Comparison of ENCODE assay signal across 1 fruit fly cellular context in genomic region chr3R:31405277-31406207, dm6.
TF ChIP-seq lines count a peak whose summit lies in the region.

TSS of gene PNPase (minus strand) at chr3R:31405452.

TF ChIP-seq in whole organism, embryonic, 481 proteins besides CTCF, POLR2A, EP300 and RAD21 (continued from another document):
- TF ChIP-seq sd (tag; optimal IDR thresholded peaks at IDR 0.05; lab: Kevin White, UChicago) (peak; percentile 12), CG3407 (GFP tag; optimal IDR thresholded peaks at IDR 0.05; lab: Kevin White, UChicago) (no peak), CG13624 (GFP tag; optimal IDR thresholded peaks at IDR 0.05; lab: Kevin White, UChicago) (no peak), dmrt11E (tag; optimal IDR thresholded peaks at IDR 0.05; lab: Kevin White, UChicago) (no peak), CG13894 (tag; optimal IDR thresholded peaks at IDR 0.05; lab: Kevin White, UChicago) (peak; percentile 19), CG30020 (tag; optimal IDR thresholded peaks at IDR 0.05; lab: Kevin White, UChicago) (no peak), Nf-YB (GFP tag; optimal IDR thresholded peaks at IDR 0.05; lab: Kevin White, UChicago) (no peak), klu (GFP tag; IDR thresholded peaks at IDR 0.05; lab: Robert Waterston, UW) (no peak), CG12659 (GFP tag; optimal IDR thresholded peaks at IDR 0.05; lab: Kevin White, UChicago) (no peak), Atf-2 (GFP tag; optimal IDR thresholded peaks at IDR 0.05; lab: Kevin White, UChicago) (no peak), tin (GFP tag; optimal IDR thresholded peaks at IDR 0.05; lab: Kevin White, UChicago) (no peak), Atf6 (GFP tag; IDR thresholded peaks at IDR 0.05; lab: Robert Waterston, UW) (no peak), CG9932 (GFP tag; IDR thresholded peaks at IDR 0.05; lab: Robert Waterston, UW) (no peak), chif (GFP tag; optimal IDR thresholded peaks at IDR 0.05; lab: Kevin White, UChicago) (no peak), CG9797 (GFP tag; optimal IDR thresholded peaks at IDR 0.05; lab: Kevin White, UChicago) (peak; percentile 16), stc (GFP tag; IDR thresholded peaks at IDR 0.05; lab: Robert Waterston, UW) (no peak), Spps (tag; optimal IDR thresholded peaks at IDR 0.05; lab: Kevin White, UChicago) (peak; percentile 14), CG12071 (GFP tag; optimal IDR thresholded peaks at IDR 0.05; lab: Kevin White, UChicago) (peak; percentile 3), CG32767 (GFP tag; IDR thresholded peaks at IDR 0.05; lab: Robert Waterston, UW) (no peak), Nf-YA (GFP tag; IDR thresholded peaks at IDR 0.05; lab: Robert Waterston, UW) (no peak), E2f2 (GFP tag; IDR thresholded peaks at IDR 0.05; lab: Robert Waterston, UW) (no peak), bab2 (GFP tag; optimal IDR thresholded peaks at IDR 0.05; lab: Kevin White, UChicago) (no peak), Pdp1 (GFP tag; optimal IDR thresholded peaks at IDR 0.05; lab: Kevin White, UChicago) (no peak), Ets65A (GFP tag; lab: Kevin White, UChicago) (no peak), CG17912 (GFP tag; optimal IDR thresholded peaks at IDR 0.05; lab: Kevin White, UChicago) (no peak), CG7987 (GFP tag; optimal IDR thresholded peaks at IDR 0.05; lab: Kevin White, UChicago) (no peak), vvl (GFP tag; IDR thresholded peaks at IDR 0.05; lab: Robert Waterston, UW) (no peak), CG17328 (GFP tag; IDR thresholded peaks at IDR 0.05; lab: Robert Waterston, UW) (no peak), Optix (GFP tag; IDR thresholded peaks at IDR 0.05; lab: Robert Waterston, UW) (no peak), MBD-R2 (GFP tag; IDR thresholded peaks at IDR 0.05; lab: Robert Waterston, UW) (0 out of 2 replicates have a peak, but pooled peaks have one; percentile 18), CG10565 (GFP tag; optimal IDR thresholded peaks at IDR 0.05; lab: Kevin White, UChicago) (no peak), CG15479 (GFP tag; optimal IDR thresholded peaks at IDR 0.05; lab: Kevin White, UChicago) (peak; percentile 43), Chrac-16 (GFP tag; optimal IDR thresholded peaks at IDR 0.05; lab: Kevin White, UChicago) (no peak), CG6813 (GFP tag; optimal IDR thresholded peaks at IDR 0.05; lab: Kevin White, UChicago) (no peak), CG5953 (GFP tag; IDR thresholded peaks at IDR 0.05; lab: Robert Waterston, UW) (no peak), CG17385 (GFP tag; optimal IDR thresholded peaks at IDR 0.05; lab: Kevin White, UChicago) (peak; percentile 87), tio (GFP tag; optimal IDR thresholded peaks at IDR 0.05; lab: Kevin White, UChicago) (no peak), CG2202 (tag; optimal IDR thresholded peaks at IDR 0.05; lab: Kevin White, UChicago) (no peak), gsb (GFP tag; IDR thresholded peaks at IDR 0.05; lab: Robert Waterston, UW) (no peak), luna (GFP tag; optimal IDR thresholded peaks at IDR 0.05; lab: Kevin White, UChicago) (no peak), CG10543 (GFP tag; optimal IDR thresholded peaks at IDR 0.05; lab: Kevin White, UChicago) (no peak), CG5180 (GFP tag; optimal IDR thresholded peaks at IDR 0.05; lab: Kevin White, UChicago) (no peak), CG4820 (GFP tag; optimal IDR thresholded peaks at IDR 0.05; lab: Kevin White, UChicago) (no peak), cato (GFP tag; optimal IDR thresholded peaks at IDR 0.05; lab: Kevin White, UChicago; ENCODE audit: borderline replicate concordance) (no peak), CG1603 (tag; optimal IDR thresholded peaks at IDR 0.05; lab: Kevin White, UChicago) (no peak), CG11247 (GFP tag; IDR thresholded peaks at IDR 0.05; lab: Robert Waterston, UW) (no peak), CG9817 (tag; optimal IDR thresholded peaks at IDR 0.05; lab: Kevin White, UChicago) (no peak), nerfin-1 (tag; optimal IDR thresholded peaks at IDR 0.05; lab: Kevin White, UChicago) (no peak), CG12236 (GFP tag; optimal IDR thresholded peaks at IDR 0.05; lab: Kevin White, UChicago) (no peak), CG8281 (tag; optimal IDR thresholded peaks at IDR 0.05; lab: Kevin White, UChicago) (no peak), Lpt (GFP tag; optimal IDR thresholded peaks at IDR 0.05; lab: Kevin White, UChicago) (no peak), salm (tag; optimal IDR thresholded peaks at IDR 0.05; lab: Kevin White, UChicago) (no peak), CG14050 (GFP tag; IDR thresholded peaks at IDR 0.05; lab: Robert Waterston, UW) (no peak), prd (optimal IDR thresholded peaks at IDR 0.05; lab: Kevin White, UChicago) (no peak), prd (GFP tag; IDR thresholded peaks at IDR 0.05; lab: Robert Waterston, UW) (no peak), bsh (GFP tag; optimal IDR thresholded peaks at IDR 0.05; lab: Kevin White, UChicago) (peak in 1 of 2 experiments; percentile 24), Jarid2 (GFP tag; optimal IDR thresholded peaks at IDR 0.05; lab: Kevin White, UChicago) (peak; percentile 81), Bgb (GFP tag; IDR thresholded peaks at IDR 0.05; lab: Robert Waterston, UW; ENCODE audit: partially characterized antibody) (peak; percentile 40; the same call in 1 of the 2 replicates), Fer2 (tag; optimal IDR thresholded peaks at IDR 0.05; lab: Kevin White, UChicago) (no peak), Vsx1 (GFP tag; optimal IDR thresholded peaks at IDR 0.05; lab: Kevin White, UChicago) (no peak), HHEX (GFP tag; optimal IDR thresholded peaks at IDR 0.05; lab: Kevin White, UChicago) (no peak), CG2678 (tag; optimal IDR thresholded peaks at IDR 0.05; lab: Kevin White, UChicago) (no peak), CG13287 (GFP tag; IDR thresholded peaks at IDR 0.05; lab: Robert Waterston, UW; ENCODE audit: partially characterized antibody) (peak; percentile 40; the same call in 1 of the 2 replicates), tna (GFP tag; IDR thresholded peaks at IDR 0.05; lab: Robert Waterston, UW; ENCODE audit: partially characterized antibody) (no peak), chn (GFP tag; optimal IDR thresholded peaks at IDR 0.05; lab: Kevin White, UChicago) (no peak), kni (GFP tag; optimal IDR thresholded peaks at IDR 0.05; lab: Kevin White, UChicago) (no peak), CG11504 (tag; optimal IDR thresholded peaks at IDR 0.05; lab: Kevin White, UChicago) (no peak), maf-S (GFP tag; optimal IDR thresholded peaks at IDR 0.05; lab: Kevin White, UChicago) (no peak), eve (GFP tag; optimal IDR thresholded peaks at IDR 0.05; lab: Kevin White, UChicago) (no peak), Dek (tag; optimal IDR thresholded peaks at IDR 0.05; lab: Kevin White, UChicago) (no peak), CG3726 (GFP tag; IDR thresholded peaks at IDR 0.05; lab: Robert Waterston, UW) (no peak), lilli (GFP tag; optimal IDR thresholded peaks at IDR 0.05; lab: Kevin White, UChicago) (no peak), HmgD (GFP tag; optimal IDR thresholded peaks at IDR 0.05; lab: Kevin White, UChicago) (no peak), CG10147 (GFP tag; optimal IDR thresholded peaks at IDR 0.05; lab: Kevin White, UChicago) (no peak), crc (GFP tag; optimal IDR thresholded peaks at IDR 0.05; lab: Kevin White, UChicago) (no peak), Rx (GFP tag; IDR thresholded peaks at IDR 0.05; lab: Robert Waterston, UW) (no peak), NK7.1 (GFP tag; optimal IDR thresholded peaks at IDR 0.05; lab: Kevin White, UChicago) (no peak), CG7372 (GFP tag; IDR thresholded peaks at IDR 0.05; lab: Robert Waterston, UW) (no peak), yki (optimal IDR thresholded peaks at IDR 0.05; lab: Kevin White, UChicago) (no peak), fd96Cb (tag; optimal IDR thresholded peaks at IDR 0.05; lab: Kevin White, UChicago) (no peak), zfh2 (GFP tag; optimal IDR thresholded peaks at IDR 0.05; lab: Kevin White, UChicago) (no peak), sens (GFP tag; lab: Kevin White, UChicago) (no peak), Gug (GFP tag; IDR thresholded peaks at IDR 0.05; lab: Robert Waterston, UW) (no peak), grn (GFP tag; optimal IDR thresholded peaks at IDR 0.05; lab: Kevin White, UChicago) (no peak), shn (GFP tag; optimal IDR thresholded peaks at IDR 0.05; lab: Kevin White, UChicago) (no peak), CG9609 (GFP tag; optimal IDR thresholded peaks at IDR 0.05; lab: Kevin White, UChicago) (no peak), Dref (GFP tag; IDR thresholded peaks at IDR 0.05; lab: Robert Waterston, UW) (no peak), inv (GFP tag; IDR thresholded peaks at IDR 0.05; lab: Robert Waterston, UW; ENCODE audit: partially characterized antibody) (no peak), YL-1 (GFP tag; optimal IDR thresholded peaks at IDR 0.05; lab: Kevin White, UChicago) (peak; percentile 23), odd (GFP tag; optimal IDR thresholded peaks at IDR 0.05; lab: Kevin White, UChicago) (no peak), unc-4 (GFP tag; IDR thresholded peaks at IDR 0.05; lab: Robert Waterston, UW; ENCODE audit: partially characterized antibody) (peak; percentile 31; the same call in 1 of the 2 replicates), kay (GFP tag; optimal IDR thresholded peaks at IDR 0.05; lab: Kevin White, UChicago) (no peak), CG1647 (GFP tag; optimal IDR thresholded peaks at IDR 0.05; lab: Kevin White, UChicago) (no peak), ssp (GFP tag; IDR thresholded peaks at IDR 0.05; lab: Robert Waterston, UW) (no peak), CG13424 (tag; optimal IDR thresholded peaks at IDR 0.05; lab: Kevin White, UChicago) (no peak), CG14441 (GFP tag; IDR thresholded peaks at IDR 0.05; lab: Robert Waterston, UW) (no peak), ken (GFP tag; IDR thresholded peaks at IDR 0.05; lab: Robert Waterston, UW) (no peak), CG14965 (GFP tag; optimal IDR thresholded peaks at IDR 0.05; lab: Kevin White, UChicago; ENCODE audit: borderline replicate concordance) (no peak), Ada2b (GFP tag; IDR thresholded peaks at IDR 0.05; lab: Robert Waterston, UW) (no peak), CG12769 (tag; optimal IDR thresholded peaks at IDR 0.05; lab: Kevin White, UChicago) (peak; percentile 34), onecut (GFP tag; IDR thresholded peaks at IDR 0.05; lab: Robert Waterston, UW) (no peak), ind (GFP tag; optimal IDR thresholded peaks at IDR 0.05; lab: Kevin White, UChicago) (no peak), insv (GFP tag; optimal IDR thresholded peaks at IDR 0.05; lab: Kevin White, UChicago) (peak in 1 of 2 experiments; percentile 74), CG1792 (GFP tag; optimal IDR thresholded peaks at IDR 0.05; lab: Kevin White, UChicago) (no peak), danr (GFP tag; IDR thresholded peaks at IDR 0.05; lab: Robert Waterston, UW) (no peak), MTF-1 (GFP tag; optimal IDR thresholded peaks at IDR 0.05; lab: Kevin White, UChicago; ENCODE audit: borderline replicate concordance) (no peak), CG10321 (GFP tag; IDR thresholded peaks at IDR 0.05; lab: Robert Waterston, UW) (no peak), br (optimal IDR thresholded peaks at IDR 0.05; lab: Kevin White, UChicago) (no peak), cwo (GFP tag; optimal IDR thresholded peaks at IDR 0.05; lab: Kevin White, UChicago) (peak; percentile 22), HLHmδ (GFP tag; optimal IDR thresholded peaks at IDR 0.05; lab: Kevin White, UChicago) (no peak), wdn (GFP tag; IDR thresholded peaks at IDR 0.05; lab: Robert Waterston, UW) (no peak), CG30403 (GFP tag; optimal IDR thresholded peaks at IDR 0.05; lab: Kevin White, UChicago) (no peak), CG3847 (GFP tag; IDR thresholded peaks at IDR 0.05; lab: Robert Waterston, UW) (no peak), HLH4C (GFP tag; IDR thresholded peaks at IDR 0.05; lab: Robert Waterston, UW; ENCODE audit: partially characterized antibody) (0 out of 3 replicates have a peak, but pooled peaks have one; percentile 24), CG12299 (tag; optimal IDR thresholded peaks at IDR 0.05; lab: Kevin White, UChicago) (peak; percentile 18), CG30431 (GFP tag; optimal IDR thresholded peaks at IDR 0.05; lab: Kevin White, UChicago) (no peak), pita (GFP tag; optimal IDR thresholded peaks at IDR 0.05; lab: Kevin White, UChicago) (no peak), emc (GFP tag; optimal IDR thresholded peaks at IDR 0.05; lab: Kevin White, UChicago) (no peak), ttk (GFP tag; IDR thresholded peaks at IDR 0.05; lab: Robert Waterston, UW) (no peak), Mad (GFP tag; optimal IDR thresholded peaks at IDR 0.05; lab: Kevin White, UChicago) (no peak), BEAF-32 (GFP tag; optimal IDR thresholded peaks at IDR 0.05; lab: Kevin White, UChicago) (no peak), sima (GFP tag; optimal IDR thresholded peaks at IDR 0.05; lab: Kevin White, UChicago) (no peak), CG4617 (GFP tag; optimal IDR thresholded peaks at IDR 0.05; lab: Kevin White, UChicago; ENCODE audit: borderline replicate concordance) (no peak), az2 (GFP tag; optimal IDR thresholded peaks at IDR 0.05; lab: Kevin White, UChicago) (no peak), slp2 (GFP tag; optimal IDR thresholded peaks at IDR 0.05; lab: Kevin White, UChicago) (no peak)
